Worm (Caenorhabditis elegans) whole organism, L2 larva: ENCODE data around the gene Y51A2B.16.

Source experiments
- aly-2 ChIP-seq: fragments of 150-350 bp; optimal IDR thresholded peaks from 2 replicates; lab custom pipeline; 2014; ENCODE audit warnings: missing biosample characterization, missing genetic modification characterization
- ama-1 ChIP-seq: fragments of 150-350 bp; optimal IDR thresholded peaks from 2 replicates; lab custom pipeline; 2018; ENCODE audit warnings: inconsistent platforms
- elt-1 ChIP-seq: fragments of 150-350 bp; optimal IDR thresholded peaks from 2 replicates; lab custom pipeline; 2014; ENCODE audit warnings: missing biosample characterization, missing genetic modification characterization
- nhr-10 ChIP-seq: sonication (generic microtip); optimal IDR thresholded peaks from 2 replicates; lab custom pipeline; 2017; ENCODE audit warnings: missing biosample characterization, missing genetic modification characterization
- nhr-237 ChIP-seq: fragments of 150-350 bp; optimal IDR thresholded peaks from 2 replicates; lab custom pipeline; 2014; ENCODE audit warnings: missing biosample characterization, missing genetic modification characterization

ce11 chrV:18378819-18379218 lies 18.9 kb downstream of the Y51A2B.16 start, which contains the start of gene Y51A2B.8:
- TF ChIP-seq nhr-10 (tag; lab: Kevin White, UChicago) (no peak), elt-1 (no peak), aly-2 (tag; lab: Kevin White, UChicago) (no peak), nhr-237 (tag; lab: Kevin White, UChicago) (no peak), ama-1 (no peak)
